Worm (Caenorhabditis elegans): ENCODE data around the gene sma-9.

DNA sequence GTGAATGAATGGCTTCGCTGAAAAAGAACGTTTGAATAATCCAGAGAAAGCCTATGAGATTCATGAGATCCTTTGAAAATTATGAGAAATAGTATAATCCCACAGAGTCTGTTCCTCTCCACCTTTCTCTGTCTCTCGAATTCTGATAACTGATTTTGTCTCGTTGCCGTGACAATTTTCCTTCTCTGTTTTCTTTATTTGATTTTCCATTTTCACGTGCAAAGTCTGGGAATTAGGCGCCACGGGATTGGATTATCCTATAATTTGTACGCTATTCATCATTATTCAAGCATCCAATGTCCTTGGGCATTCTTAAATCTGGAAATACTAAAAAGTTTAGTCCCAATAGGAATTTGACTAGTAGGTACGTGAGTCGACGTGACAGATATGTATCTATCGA, 10.6 kb upstream of the sma-9 start:
- TF ChIP-seq mdl-1 (tag; optimal IDR thresholded peaks at IDR 0.05) (no peak), nhr-28 (tag; optimal IDR thresholded peaks at IDR 0.05) (no peak), ama-1 (optimal IDR thresholded peaks at IDR 0.05) (no peak), nhr-67 (tag; optimal IDR thresholded peaks at IDR 0.05) (no peak), nhr-76 (tag; optimal IDR thresholded peaks at IDR 0.05) (no peak), snpc-4 (tag; optimal IDR thresholded peaks at IDR 0.05) (no peak), zag-1 (tag; optimal IDR thresholded peaks at IDR 0.05) (no peak), nfya-1 (tag; optimal IDR thresholded peaks at IDR 0.05; ENCODE audit: insufficient read depth) (no peak), egl-27 (tag; optimal IDR thresholded peaks at IDR 0.05) (no peak), nhr-237 (tag; optimal IDR thresholded peaks at IDR 0.05) (no peak), fos-1 (tag; optimal IDR thresholded peaks at IDR 0.05) (no peak), lin-39 (tag; optimal IDR thresholded peaks at IDR 0.05) (no peak), mml-1 (tag; optimal IDR thresholded peaks at IDR 0.05) (no peak), tbx-2 (tag; optimal IDR thresholded peaks at IDR 0.05) (no peak)
